Worm (Caenorhabditis elegans) whole organism, early embryonic: Measurements from ENCODE around the gene T03F6.6.

Experiments
- B0310.2 ChIP-seq: sonication (generic microtip); optimal IDR thresholded peaks from 2 replicates; lab custom pipeline; 2016; ENCODE audit warnings: mild to moderate bottlenecking, missing genetic modification characterization, missing compliant biosample characterization
- F13C5.2 ChIP-seq: sonication (generic microtip); optimal IDR thresholded peaks from 2 replicates; lab custom pipeline; 2017; ENCODE audit warnings: mild to moderate bottlenecking, missing genetic modification characterization, inconsistent platforms, missing compliant biosample characterization
- ceh-36 ChIP-seq: sonication (generic microtip); optimal IDR thresholded peaks from 2 replicates; lab custom pipeline; 2016; ENCODE audit warnings: missing genetic modification characterization, inconsistent platforms, missing compliant biosample characterization
- ets-7 ChIP-seq: sonication (generic microtip); optimal IDR thresholded peaks from 2 replicates; lab custom pipeline; 2016; ENCODE audit warnings: missing genotype, missing genetic modification characterization, missing compliant biosample characterization
- hmg-4 ChIP-seq: fragments of 200-800 bp; sonication (Bioruptor generic); optimal IDR thresholded peaks from 2 replicates; lab custom pipeline; 2018; ENCODE audit warnings: mild to moderate bottlenecking, missing genetic modification characterization, missing compliant biosample characterization
- hnd-1 ChIP-seq: sonication (generic microtip); optimal IDR thresholded peaks from 2 replicates; lab custom pipeline; 2016; ENCODE audit warnings: missing genetic modification characterization, missing compliant biosample characterization
- tbx-11 ChIP-seq: fragments of 200-800 bp; sonication (Bioruptor generic); IDR thresholded peaks from 2 replicates; pipeline ENCODE4 v1.3.6; 2022; ENCODE audit warnings: missing genetic modification characterization, missing compliant biosample characterization

DNA sequence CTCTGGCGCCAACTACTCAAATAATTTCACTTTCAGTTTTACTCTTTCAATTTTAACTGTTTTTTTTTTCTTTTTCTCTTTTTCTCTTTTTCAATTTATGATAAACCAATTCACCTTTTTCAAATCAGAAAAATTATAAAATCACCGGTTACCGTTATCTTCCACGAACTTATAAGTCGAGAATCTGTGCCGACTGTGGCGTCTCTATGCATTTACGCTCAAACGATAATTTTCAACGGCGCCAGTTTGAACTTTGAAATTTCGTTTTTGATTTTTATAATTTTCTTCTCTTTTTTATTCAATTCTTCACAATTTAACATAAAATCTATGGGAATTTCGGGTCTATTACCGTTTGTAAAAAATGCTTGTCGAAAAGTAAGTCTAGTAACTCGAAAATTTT lies 43.3 kb upstream of the T03F6.6 start, which contains the start of gene exo-1:
- TF ChIP-seq B0310.2 (tag; lab: Kevin White, UChicago) (no peak), ceh-36 (tag; lab: Kevin White, UChicago) (no peak), hnd-1 (tag; lab: Kevin White, UChicago) (no peak), tbx-11 (GFP tag; lab: Robert Waterston, UW) (no peak), hmg-4 (GFP tag; lab: Kevin White, UChicago) (no peak), F13C5.2 (tag; lab: Kevin White, UChicago) (no peak), ets-7 (tag; lab: Kevin White, UChicago) (no peak)
